Worm (Caenorhabditis elegans) whole organism, early embryonic: ENCODE results near the gene ntp-1.

Experiments used
- B0310.2 ChIP-seq: sonication (generic microtip); optimal IDR thresholded peaks from 2 replicates; lab custom pipeline; 2016; ENCODE audit warnings: mild to moderate bottlenecking, missing genetic modification characterization, missing compliant biosample characterization
- F13C5.2 ChIP-seq: sonication (generic microtip); optimal IDR thresholded peaks from 2 replicates; lab custom pipeline; 2017; ENCODE audit warnings: mild to moderate bottlenecking, missing genetic modification characterization, inconsistent platforms, missing compliant biosample characterization
- aly-1 ChIP-seq: sonication (generic microtip); optimal IDR thresholded peaks from 2 replicates; lab custom pipeline; 2016; ENCODE audit warnings: missing genetic modification characterization, missing compliant biosample characterization
- ama-1 ChIP-seq: fragments of 150-350 bp; optimal IDR thresholded peaks from 2 replicates; lab custom pipeline; 2014
- hmbx-1 ChIP-seq: sonication (generic microtip); optimal IDR thresholded peaks from 2 replicates; lab custom pipeline; 2016; ENCODE audit warnings: mild to moderate bottlenecking, missing genetic modification characterization, missing compliant biosample characterization
- hnd-1 ChIP-seq: sonication (generic microtip); optimal IDR thresholded peaks from 2 replicates; lab custom pipeline; 2016; ENCODE audit warnings: missing genetic modification characterization, missing compliant biosample characterization
- scrt-1 ChIP-seq: fragments of 200-800 bp; sonication (Bioruptor generic); IDR thresholded peaks from 2 replicates; pipeline ENCODE4 v1.3.6; 2022; ENCODE audit warnings: missing genetic modification characterization, missing compliant biosample characterization
- tbx-11 ChIP-seq: fragments of 200-800 bp; sonication (Bioruptor generic); IDR thresholded peaks from 2 replicates; pipeline ENCODE4 v1.3.6; 2022; ENCODE audit warnings: missing genetic modification characterization, missing compliant biosample characterization
- tbx-37 ChIP-seq: fragments of 200-800 bp; sonication (Bioruptor generic); conservative IDR thresholded peaks from 2 replicates; pipeline ENCODE4 v1.3.6; 2022; ENCODE audit warnings: missing genetic modification reagents, missing genetic modification characterization, missing compliant biosample characterization
- tra-4 ChIP-seq: sonication (generic microtip); optimal IDR thresholded peaks from 2 replicates; lab custom pipeline; 2017; ENCODE audit warnings: missing genetic modification characterization, missing compliant biosample characterization

DNA sequence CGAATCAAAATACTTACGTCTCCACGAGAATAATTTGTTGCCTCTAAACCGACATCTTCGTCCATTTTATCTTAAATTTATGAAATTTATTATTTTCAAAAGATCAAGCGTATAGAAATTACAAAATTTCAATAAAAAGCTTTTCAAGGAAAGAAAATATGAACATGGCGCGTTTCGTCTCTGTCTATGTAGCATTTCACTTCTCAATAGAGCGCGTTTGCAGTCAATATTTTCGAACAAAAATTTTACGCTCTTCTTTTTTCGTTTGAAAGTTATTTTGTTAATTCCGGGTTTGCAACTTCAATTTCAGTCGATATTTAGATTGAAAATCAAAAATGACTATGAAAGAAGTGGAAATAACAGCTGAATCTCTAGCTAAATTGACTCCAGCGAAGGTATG, 20.4 kb downstream of the ntp-1 start, which contains the start of the genes hcf-1 and swd-2.2:
- no peak for TF ChIP-seq ama-1 (lab: Kevin White, UChicago)
- no peak for TF ChIP-seq F13C5.2 (tag; lab: Kevin White, UChicago)
- no peak for TF ChIP-seq hmbx-1 (tag; lab: Kevin White, UChicago)
- TF ChIP-seq hnd-1 (tag; lab: Kevin White, UChicago): no peak
- TF ChIP-seq scrt-1: no peak
- TF ChIP-seq tbx-11 (GFP tag; lab: Robert Waterston, UW): no peak
- TF ChIP-seq aly-1 (tag; lab: Kevin White, UChicago): no peak
- no peak for TF ChIP-seq tbx-37 (GFP tag; lab: Robert Waterston, UW)
- TF ChIP-seq B0310.2: no peak
- no peak for TF ChIP-seq tra-4
